Worm (Caenorhabditis elegans) whole organism, L4 larva: Measurements from ENCODE around the gene T10C6.10.
"Not testable (repeated sequence)": the region's sequence is repeated elsewhere in the genome, so short reads cannot be mapped to it uniquely, and the experiment has no call there.

Experiments used
- Y48G9A.11 ChIP-seq: fragments of 200-800 bp; sonication (Bioruptor generic); IDR thresholded peaks from 2 replicates; pipeline ENCODE4 v1.3.6; 2022; ENCODE audit warnings: missing genetic modification reagents, missing genetic modification characterization, missing compliant biosample characterization
- aha-1 ChIP-seq: fragments of 150-350 bp; peaks from one replicate; lab custom pipeline; 2014; ENCODE audit warnings: missing biosample characterization, missing genetic modification characterization
- daf-16 ChIP-seq, 3 experiments: sonication (generic microtip); optimal IDR thresholded peaks; 2 replicates each; lab custom pipeline; 2016 to 2017; ENCODE audit warnings: missing genetic modification characterization in 3 of 3, missing genetic modification reagents in 3 of 3, mild to moderate bottlenecking in 2 of 3, missing compliant biosample characterization in 2 of 3, missing biosample characterization in 1 of 3, moderate library complexity in 1 of 3
- dmd-6 ChIP-seq: fragments of 200-800 bp; sonication (Bioruptor generic); IDR thresholded peaks from 2 replicates; pipeline ENCODE4 v1.3.6; 2022; ENCODE audit warnings: missing genetic modification reagents, missing genetic modification characterization, missing compliant biosample characterization
- dpl-1 ChIP-seq: fragments of 150-350 bp; optimal IDR thresholded peaks from 2 replicates; lab custom pipeline; 2014; ENCODE audit warnings: missing biosample characterization, missing genetic modification reagents, missing genetic modification characterization
- duxl-1 ChIP-seq: sonication (generic microtip); optimal IDR thresholded peaks from 2 replicates; lab custom pipeline; 2016; ENCODE audit warnings: mild to moderate bottlenecking, missing genetic modification characterization, moderate library complexity, missing compliant biosample characterization; ENCODE audit not compliant: poor library complexity
- dve-1 ChIP-seq: sonication (generic microtip); optimal IDR thresholded peaks from 2 replicates; lab custom pipeline; 2017; ENCODE audit warnings: antibody characterized with exemption, mild to moderate bottlenecking, missing genetic modification characterization, missing compliant biosample characterization; ENCODE audit not compliant: insufficient read depth
- egl-27 ChIP-seq: sonication (generic microtip); optimal IDR thresholded peaks from 3 replicates; lab custom pipeline; 2017; ENCODE audit warnings: missing biosample characterization, missing genetic modification reagents, missing genetic modification characterization
- egl-43 ChIP-seq: fragments of 200-800 bp; sonication (Bioruptor generic); IDR thresholded peaks from 2 replicates; pipeline ENCODE4 v1.3.6; 2022; ENCODE audit warnings: missing genetic modification reagents, missing genetic modification characterization, missing compliant biosample characterization
- hlh-11 ChIP-seq: fragments of 200-800 bp; sonication (Bioruptor generic); optimal IDR thresholded peaks from 2 replicates; lab custom pipeline; 2018; ENCODE audit warnings: mild to moderate bottlenecking, missing genetic modification characterization, missing compliant biosample characterization
- lin-38 ChIP-seq: fragments of 200-800 bp; sonication (Bioruptor generic); IDR thresholded peaks from 2 replicates; pipeline ENCODE4 v1.3.6; 2022; ENCODE audit warnings: missing genetic modification reagents, missing genetic modification characterization, missing compliant biosample characterization
- madf-9 ChIP-seq: fragments of 200-800 bp; sonication (Bioruptor generic); conservative IDR thresholded peaks from 2 replicates; pipeline ENCODE4 v1.3.6; 2022; ENCODE audit warnings: missing genetic modification reagents, missing genetic modification characterization, missing compliant biosample characterization
- mep-1 ChIP-seq: fragments of 150-350 bp; sonication (generic microtip); optimal IDR thresholded peaks from 3 replicates; lab custom pipeline; 2014; ENCODE audit warnings: missing biosample characterization, missing genetic modification characterization
- mes-2 ChIP-seq: sonication (generic microtip); optimal IDR thresholded peaks from 2 replicates; lab custom pipeline; 2016; ENCODE audit warnings: missing genotype, mild to moderate bottlenecking, missing genetic modification characterization, missing compliant biosample characterization; ENCODE audit not compliant: poor library complexity, severe bottlenecking
- nhr-102 ChIP-seq: sonication (generic microtip); optimal IDR thresholded peaks from 2 replicates; lab custom pipeline; 2016; ENCODE audit warnings: mild to moderate bottlenecking, missing genetic modification characterization, moderate library complexity, missing compliant biosample characterization
- nhr-25 ChIP-seq: sonication (generic microtip); optimal IDR thresholded peaks from 2 replicates; lab custom pipeline; 2017; ENCODE audit warnings: missing genetic modification characterization, mild to moderate bottlenecking, missing compliant biosample characterization, antibody characterized with exemption, moderate library complexity, borderline replicate concordance; ENCODE audit not compliant: insufficient read depth
- nhr-28 ChIP-seq: fragments of 150-350 bp; optimal IDR thresholded peaks from 2 replicates; lab custom pipeline; 2014; ENCODE audit warnings: missing biosample characterization, missing genetic modification characterization
- nhr-42 ChIP-seq: fragments of 200-800 bp; sonication (Bioruptor generic); IDR thresholded peaks from 2 replicates; pipeline ENCODE4 v1.3.6; 2022; ENCODE audit warnings: missing genetic modification characterization, missing compliant biosample characterization
- nhr-48 ChIP-seq: sonication (generic microtip); optimal IDR thresholded peaks from 2 replicates; lab custom pipeline; 2016; ENCODE audit warnings: mild to moderate bottlenecking, missing genetic modification characterization, missing compliant biosample characterization
- nhr-6 ChIP-seq: fragments of 150-350 bp; optimal IDR thresholded peaks from 2 replicates; lab custom pipeline; 2014; ENCODE audit warnings: missing biosample characterization, missing genetic modification characterization
- php-3 ChIP-seq: fragments of 200-800 bp; sonication (Bioruptor generic); IDR thresholded peaks from 2 replicates; pipeline ENCODE4 v1.3.6; 2022; ENCODE audit warnings: missing genetic modification reagents, missing genetic modification characterization, missing compliant biosample characterization
- rbr-2 ChIP-seq: sonication (generic microtip); optimal IDR thresholded peaks from 2 replicates; lab custom pipeline; 2016; ENCODE audit warnings: missing genotype, missing genetic modification characterization, missing compliant biosample characterization
- set-16 ChIP-seq: fragments of 200-800 bp; sonication (Bioruptor generic); IDR thresholded peaks from 2 replicates; pipeline ENCODE4 v1.3.6; 2022; ENCODE audit warnings: missing genetic modification reagents, missing genetic modification characterization, missing compliant biosample characterization
- snpc-1.2 ChIP-seq: fragments of 200-800 bp; sonication (Bioruptor generic); IDR thresholded peaks from 2 replicates; pipeline ENCODE4 v1.3.6; 2022; ENCODE audit warnings: missing genetic modification reagents, missing genetic modification characterization, missing compliant biosample characterization
- spr-1 ChIP-seq: sonication (generic microtip); optimal IDR thresholded peaks from 2 replicates; lab custom pipeline; 2016; ENCODE audit warnings: mild to moderate bottlenecking, missing genetic modification characterization, missing compliant biosample characterization
- unc-62 ChIP-seq, 3 experiments: fragments of 150-350 bp in 1 of 3; sonication (generic microtip); optimal IDR thresholded peaks in 2 of 3; peaks in 1 of 3; 1 replicate in 1 of 3; 2 replicates in 2 of 3; lab custom pipeline; 2014 to 2017; ENCODE audit warnings: missing biosample characterization in 3 of 3, missing genetic modification characterization in 3 of 3, missing genetic modification reagents in 3 of 3, missing genotype in 1 of 3
- zfp-3 ChIP-seq: fragments of 200-800 bp; sonication (Bioruptor generic); conservative IDR thresholded peaks from 2 replicates; pipeline ENCODE4 v1.3.6; 2022; ENCODE audit warnings: missing genetic modification reagents, missing genetic modification characterization, missing compliant biosample characterization

Gene T10C6.10

DNA sequence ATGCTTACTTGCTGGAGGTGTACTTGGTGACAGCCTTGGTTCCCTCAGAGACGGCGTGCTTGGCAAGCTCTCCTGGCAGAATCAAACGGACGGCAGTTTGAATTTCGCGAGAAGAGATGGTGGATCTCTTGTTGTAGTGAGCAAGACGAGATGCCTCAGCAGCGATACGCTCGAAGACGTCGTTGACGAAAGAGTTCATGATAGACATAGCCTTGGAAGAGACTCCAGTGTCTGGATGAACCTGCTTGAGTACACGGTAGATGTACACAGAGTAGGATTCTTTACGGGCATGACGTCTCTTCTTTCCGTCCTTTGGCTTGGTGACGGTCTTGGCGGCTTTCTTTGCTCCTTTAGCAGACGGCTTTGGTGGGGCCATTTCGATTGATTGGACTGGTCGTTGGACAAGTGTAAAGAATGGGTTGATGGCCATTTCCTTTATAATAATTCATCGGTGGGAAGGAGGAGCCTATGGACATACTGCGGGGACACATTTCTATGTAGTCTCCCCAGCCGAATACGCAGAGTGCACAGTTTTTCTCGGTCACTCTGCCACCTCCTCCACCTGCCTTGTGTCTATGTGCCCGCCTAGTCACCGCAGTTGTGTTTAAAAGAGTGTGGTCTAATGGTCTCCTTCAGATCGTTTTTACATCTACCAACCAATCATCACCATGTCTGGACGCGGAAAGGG lies 4.1 kb downstream of the T10C6.10 start, which contains the start of the genes his-4 and his-3:
his-4 (minus strand) TSS at position 376 of the 688 bp plus-strand sequence.
his-3 (plus strand) TSS at position 669 of the 688 bp plus-strand sequence.
- TF ChIP-seq rbr-2 (tag; lab: Kevin White, UChicago) (peak; percentile 32), hlh-11 (tag; lab: Kevin White, UChicago) (peak; percentile 74), dmd-6 (GFP tag; lab: Robert Waterston, UW) (peak; percentile 53), dve-1 (tag; lab: Kevin White, UChicago) (peak; percentile 98), nhr-42 (GFP tag; lab: Robert Waterston, UW) (peak; percentile 72; the same call in 1 of the 2 replicates), nhr-102 (tag; lab: Kevin White, UChicago) (peak; percentile 83), nhr-28 (tag; lab: Kevin White, UChicago) (peak; percentile 64), duxl-1 (peak; percentile 85), dpl-1 (GFP tag; lab: Kevin White, UChicago) (peak; percentile 48), nhr-25 (peak; percentile 74), nhr-48 (tag; lab: Kevin White, UChicago) (peak; percentile 37), daf-16 (tag; optimal IDR thresholded peaks at IDR 0.05; lab: Kevin White, UChicago) (peak; percentile 73), php-3 (GFP tag; lab: Robert Waterston, UW) (peak; percentile 62; the same call in 1 of the 2 replicates), nhr-6 (tag; lab: Kevin White, UChicago) (peak; percentile 5), spr-1 (peak; percentile 40), mep-1 (tag; lab: Kevin White, UChicago) (peak; percentile 75), mes-2 (tag; lab: Kevin White, UChicago) (peak; percentile 80), aha-1 (tag; lab: Kevin White, UChicago) (peak; percentile 94), lin-38 (GFP tag; lab: Robert Waterston, UW) (peak; percentile 23)
- TF ChIP-seq daf-16 (GFP tag; optimal IDR thresholded peaks at IDR 0.05; lab: Kevin White, UChicago), result not testable (repeated sequence)
- TF ChIP-seq, all 104 proteins: peak for 19; not testable (repeated sequence) for 85

DNA sequence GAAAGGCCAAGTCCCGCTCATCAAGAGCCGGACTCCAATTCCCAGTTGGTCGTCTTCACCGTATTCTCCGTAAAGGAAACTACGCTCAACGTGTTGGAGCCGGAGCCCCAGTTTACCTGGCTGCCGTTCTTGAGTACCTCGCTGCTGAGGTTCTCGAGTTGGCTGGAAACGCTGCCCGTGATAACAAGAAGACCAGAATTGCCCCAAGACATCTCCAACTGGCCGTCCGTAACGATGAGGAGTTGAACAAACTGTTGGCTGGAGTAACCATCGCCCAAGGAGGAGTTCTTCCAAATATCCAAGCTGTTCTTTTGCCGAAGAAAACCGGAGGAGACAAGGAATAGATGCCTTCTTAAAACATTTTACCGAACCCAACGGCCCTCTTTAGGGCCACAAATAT lies 4.6 kb downstream of the T10C6.10 start:
- TF ChIP-seq set-16 (GFP tag; lab: Robert Waterston, UW), result peak; percentile 47; the same call in 1 of the 2 replicates

DNA sequence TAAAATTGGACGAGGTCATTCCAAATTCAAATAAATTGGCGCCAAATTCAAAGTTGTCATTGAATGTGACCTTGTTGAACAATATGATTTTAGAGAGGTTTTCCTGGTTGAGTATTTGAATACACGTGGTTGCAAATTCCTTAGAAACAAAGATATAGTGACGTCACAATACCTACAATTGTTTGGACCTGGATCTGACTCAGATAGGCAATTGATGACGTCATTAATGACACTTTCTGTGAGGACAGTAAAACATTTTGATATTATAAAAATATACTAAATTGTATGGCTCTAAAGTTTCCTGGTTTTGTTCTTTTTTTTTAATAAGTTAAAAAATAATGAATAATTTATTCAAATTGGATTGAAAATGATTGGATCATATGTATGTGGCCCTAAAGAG lies 5.2 kb downstream of the T10C6.10 start:
- TF ChIP-seq madf-9 (GFP tag; lab: Robert Waterston, UW) (no peak), Y48G9A.11 (GFP tag; lab: Robert Waterston, UW) (no peak), snpc-1.2 (no peak), mes-2 (tag; lab: Kevin White, UChicago) (no peak), dmd-6 (GFP tag; lab: Robert Waterston, UW) (no peak), unc-62 (GFP tag; optimal IDR thresholded peaks at IDR 0.05 in 1 of 2; lab: Kevin White, UChicago) (no peak), unc-62 (tag; optimal IDR thresholded peaks at IDR 0.05; lab: Kevin White, UChicago) (no peak), egl-43 (GFP tag; lab: Robert Waterston, UW) (no peak)

DNA sequence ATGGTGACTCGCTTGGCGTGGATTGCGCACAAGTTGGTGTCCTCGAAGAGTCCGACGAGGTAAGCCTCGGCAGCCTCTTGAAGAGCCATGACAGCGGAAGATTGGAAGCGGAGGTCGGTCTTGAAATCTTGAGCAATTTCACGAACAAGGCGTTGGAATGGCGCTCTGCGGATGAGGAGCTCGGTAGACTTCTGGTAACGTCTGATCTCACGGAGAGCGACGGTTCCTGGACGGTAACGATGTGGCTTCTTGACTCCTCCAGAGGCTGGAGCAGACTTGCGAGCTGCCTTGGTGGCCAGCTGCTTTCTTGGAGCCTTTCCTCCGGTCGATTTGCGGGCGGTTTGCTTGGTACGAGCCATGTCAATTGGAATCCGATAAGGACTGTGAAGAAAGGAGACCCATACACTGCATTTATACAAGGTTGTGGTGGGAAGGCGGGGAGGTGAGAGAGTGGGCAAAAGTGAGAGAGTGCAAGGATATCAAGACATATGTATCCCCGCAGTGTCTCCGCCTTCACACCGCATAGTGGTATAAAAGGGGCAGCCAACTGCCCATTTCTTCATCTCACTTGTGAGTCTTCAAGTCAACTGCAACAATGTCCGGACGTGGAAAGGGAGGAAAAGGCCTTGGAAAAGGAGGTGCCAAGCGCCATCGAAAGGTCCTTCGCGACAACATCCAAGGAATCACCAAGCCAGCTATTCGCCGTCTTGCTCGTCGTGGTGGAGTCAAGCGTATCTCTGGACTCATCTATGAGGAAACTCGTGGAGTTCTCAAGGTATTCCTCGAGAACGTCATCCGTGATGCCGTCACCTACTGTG lies 5.9 kb downstream of the T10C6.10 start, which contains the start of the genes his-2 and his-1:
his-2 (minus strand) TSS at position 359 of the 818 bp plus-strand sequence.
his-1 (plus strand) TSS at position 596 of the 818 bp plus-strand sequence.
- TF ChIP-seq set-16 (GFP tag; lab: Robert Waterston, UW), result peak; percentile 81

DNA sequence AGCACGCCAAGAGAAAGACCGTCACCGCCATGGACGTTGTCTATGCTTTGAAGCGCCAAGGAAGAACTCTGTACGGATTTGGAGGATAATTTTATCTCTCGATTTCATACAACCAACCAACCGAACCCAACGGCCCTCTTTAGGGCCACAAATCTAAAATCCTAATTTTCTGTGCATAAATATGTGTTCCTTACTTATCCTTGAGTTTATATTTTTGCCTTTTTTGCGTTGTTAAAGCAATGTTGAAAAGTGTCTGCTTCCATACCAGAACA lies 6.5 kb downstream of the T10C6.10 start:
- TF ChIP-seq egl-27 (tag; lab: Kevin White, UChicago), result no peak
- TF ChIP-seq zfp-3 (GFP tag; lab: Robert Waterston, UW), result 0 out of 2 replicates have a peak, but pooled peaks have one; percentile 38
